Worm (Caenorhabditis elegans): ENCODE results near the gene W09G12.10.

DNA sequence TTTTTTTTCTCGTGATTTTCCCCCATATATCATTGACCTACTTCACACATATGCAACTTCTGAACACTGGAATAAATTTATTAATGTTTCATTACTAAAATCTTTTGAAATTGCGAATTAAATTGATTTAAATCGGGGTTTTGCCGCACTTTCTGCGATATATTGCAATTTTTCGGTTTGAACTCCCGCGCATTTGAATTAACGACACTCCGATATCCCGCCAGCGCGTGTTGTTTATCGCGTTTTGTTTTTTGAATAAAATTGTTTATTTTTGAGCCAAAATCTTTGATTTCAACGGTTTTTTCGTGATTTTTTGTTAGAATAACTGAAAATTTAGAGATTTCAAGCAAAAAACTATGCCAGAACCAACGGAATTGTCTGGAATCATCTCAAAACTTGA is 43.4 kb downstream of the W09G12.10 start, which contains the start of gene Y104H12D.2:
- TF ChIP-seq nhr-11 (tag; optimal IDR thresholded peaks at IDR 0.05) (no peak), dpl-1 (GFP tag; optimal IDR thresholded peaks at IDR 0.05) (peak; percentile 88 to 95 (median 94))
